Fruit fly (Drosophila melanogaster) S2 (cell line): ENCODE data around the gene CG4793.
A peak's percentile ranks its signal among the peaks of the same experiment; 100 is the strongest.

Experiments used
- CG8478 ChIP-seq: fragments of >200 bp; optimal IDR thresholded peaks from 2 replicates; lab custom pipeline; 2018
- CTCF ChIP-seq, 2 experiments: fragments of >200 bp; optimal IDR thresholded peaks; 2 replicates each; lab custom pipeline; 2018

Gene CG4793

DNA sequence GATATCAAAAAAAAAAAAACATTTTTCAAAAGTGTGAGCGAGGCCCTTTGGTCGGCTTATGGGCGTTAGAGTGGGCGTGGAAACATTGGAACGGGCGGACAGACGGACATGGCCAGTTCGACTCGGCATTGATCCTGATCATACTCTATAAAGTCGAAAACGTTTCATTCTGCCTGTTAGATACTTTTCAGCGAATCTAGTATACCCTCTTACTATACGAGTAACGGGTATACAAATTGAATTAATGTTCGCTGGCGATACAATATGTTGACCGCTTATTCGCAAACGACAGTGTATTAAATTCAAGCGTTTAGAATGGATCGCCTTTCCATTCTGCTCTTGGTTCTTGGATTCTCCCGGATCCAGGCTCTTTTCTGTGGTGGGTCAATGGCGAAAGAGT lies at the start of gene CG4793:
Gene CG4793 (plus strand): TSS at position 301 of the 400 bp plus-strand sequence.
- TF ChIP-seq CTCF (optimal IDR thresholded peaks at IDR 0.05; lab: Kevin White, UChicago) (no peak), CG8478 (lab: Kevin White, UChicago) (no peak)

DNA sequence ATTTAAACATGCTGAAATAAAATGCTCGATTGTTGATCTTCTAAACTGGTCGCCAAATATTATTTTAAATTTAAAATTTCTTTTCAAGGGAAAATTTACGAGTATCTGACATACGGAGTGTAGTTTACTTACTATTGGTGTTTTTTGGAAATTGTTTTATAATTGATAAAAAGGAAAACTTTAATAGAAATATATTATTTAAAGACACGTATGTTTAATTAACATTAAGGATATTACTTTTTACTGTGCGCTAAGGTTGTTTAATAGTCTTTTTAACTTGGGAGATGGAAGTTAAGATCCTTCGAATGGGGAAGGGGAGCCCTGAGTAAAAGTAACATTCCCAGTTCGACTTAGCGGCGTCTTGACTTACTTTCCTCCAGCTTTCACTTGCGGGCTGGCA lies 43.1 kb upstream of the CG4793 start, which contains the start of gene CG7653:
Gene CG7653 (minus strand): TSS at position 101 of the 400 bp plus-strand sequence.
- TF ChIP-seq CTCF (optimal IDR thresholded peaks at IDR 0.05; lab: Kevin White, UChicago), result no peak
- TF ChIP-seq CG8478 (lab: Kevin White, UChicago), result no peak

DNA sequence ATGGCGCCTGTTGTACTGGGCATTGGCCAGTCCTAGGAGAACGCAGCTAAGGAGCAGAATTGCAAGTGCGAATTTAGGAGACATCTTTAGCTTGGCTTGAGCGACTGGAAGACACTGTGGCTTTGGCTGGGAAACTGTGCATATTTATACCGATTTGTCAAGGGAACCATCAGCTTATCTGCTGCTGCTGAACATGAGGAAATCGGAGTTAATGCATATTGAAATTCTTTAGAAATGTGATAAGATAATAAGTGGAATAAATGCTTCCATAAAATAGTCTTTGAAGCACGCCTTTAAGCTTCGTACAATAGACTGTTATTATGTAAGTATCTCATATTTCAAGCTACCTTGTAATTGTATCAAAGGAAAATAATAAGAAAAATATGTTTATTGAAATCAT lies 40.1 kb upstream of the CG4793 start, which contains the start of gene CG44475:
Gene CG44475 (minus strand): TSS at position 101 of the 400 bp plus-strand sequence.
- TF ChIP-seq CG8478 (lab: Kevin White, UChicago) (no peak), CTCF (optimal IDR thresholded peaks at IDR 0.05; lab: Kevin White, UChicago) (no peak)

dm6 chr2L:15886187-15886586 lies 37.0 kb upstream of the CG4793 start:
- no peak for TF ChIP-seq CTCF (optimal IDR thresholded peaks at IDR 0.05; lab: Kevin White, UChicago)
- TF ChIP-seq CG8478 (lab: Kevin White, UChicago), result no peak

DNA sequence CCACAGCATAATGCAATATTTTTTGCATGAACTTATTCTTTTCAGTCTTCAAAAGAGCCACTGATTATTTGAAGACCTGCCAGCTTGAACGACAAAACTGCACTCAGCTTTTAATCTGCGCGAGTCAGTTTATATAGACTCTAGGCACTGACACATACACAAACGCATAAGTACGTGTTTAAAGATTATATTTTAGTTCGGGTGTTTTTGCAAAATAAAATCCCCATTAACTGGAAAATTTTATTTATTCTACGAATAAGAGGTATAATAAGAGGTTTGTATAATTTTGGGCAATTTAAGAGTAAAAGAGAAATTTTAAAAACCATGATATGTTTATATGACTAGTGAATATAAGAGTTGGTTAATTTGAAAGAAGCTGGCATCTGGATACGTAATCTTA lies 29.5 kb upstream of the CG4793 start, which contains the start of gene Tep1:
Gene Tep1 (minus strand): TSS at position 101 of the 400 bp plus-strand sequence.
- TF ChIP-seq CTCF (optimal IDR thresholded peaks at IDR 0.05; lab: Kevin White, UChicago) (no peak), CG8478 (lab: Kevin White, UChicago) (no peak)

DNA sequence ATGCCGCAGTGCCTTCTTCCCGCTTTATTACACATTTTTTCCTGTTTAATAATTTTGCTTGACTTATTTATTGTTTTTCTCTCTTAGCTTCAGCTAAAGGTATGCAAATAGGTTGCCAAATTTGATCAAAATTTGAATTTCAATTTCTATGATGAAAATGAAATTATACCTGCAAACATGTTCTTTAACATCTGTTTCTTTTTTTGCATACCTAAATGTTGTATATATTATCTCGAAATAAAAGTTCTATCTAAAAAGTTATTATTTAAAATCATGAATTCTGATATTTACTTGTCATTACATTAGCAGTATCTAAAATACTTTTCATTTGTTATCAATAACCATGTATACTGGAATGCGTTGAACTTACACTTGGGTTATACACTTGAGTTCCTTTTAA lies 28.0 kb upstream of the CG4793 start, which contains the start of gene CG31735:
Gene CG31735 (plus strand): TSS at position 301 of the 400 bp plus-strand sequence.
- TF ChIP-seq CTCF (optimal IDR thresholded peaks at IDR 0.05; lab: Kevin White, UChicago) (no peak), CG8478 (lab: Kevin White, UChicago) (no peak)

DNA sequence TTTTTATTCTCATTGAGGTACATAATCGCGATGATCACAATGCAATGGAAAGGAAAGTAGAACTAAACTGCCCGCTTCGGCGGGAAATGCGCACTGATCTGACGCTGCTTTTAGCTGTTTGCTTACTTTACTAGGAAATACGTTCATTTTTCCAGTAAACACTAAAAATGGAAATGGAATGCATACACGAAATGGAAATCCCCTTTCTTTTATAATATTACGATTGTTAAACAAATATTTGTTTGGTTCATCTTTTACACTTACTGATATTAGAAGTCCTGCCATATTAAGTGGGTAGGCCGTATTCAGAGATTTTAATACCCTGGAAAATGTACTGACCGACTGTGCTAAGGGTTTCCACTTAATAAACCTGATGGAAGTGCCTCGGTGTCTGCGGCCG lies 22.8 kb upstream of the CG4793 start, which contains the start of gene CG31823:
Gene CG31823 (minus strand): TSS at position 101 of the 400 bp plus-strand sequence.
- TF ChIP-seq CG8478 (lab: Kevin White, UChicago) (no peak), CTCF (optimal IDR thresholded peaks at IDR 0.05; lab: Kevin White, UChicago) (no peak)

DNA sequence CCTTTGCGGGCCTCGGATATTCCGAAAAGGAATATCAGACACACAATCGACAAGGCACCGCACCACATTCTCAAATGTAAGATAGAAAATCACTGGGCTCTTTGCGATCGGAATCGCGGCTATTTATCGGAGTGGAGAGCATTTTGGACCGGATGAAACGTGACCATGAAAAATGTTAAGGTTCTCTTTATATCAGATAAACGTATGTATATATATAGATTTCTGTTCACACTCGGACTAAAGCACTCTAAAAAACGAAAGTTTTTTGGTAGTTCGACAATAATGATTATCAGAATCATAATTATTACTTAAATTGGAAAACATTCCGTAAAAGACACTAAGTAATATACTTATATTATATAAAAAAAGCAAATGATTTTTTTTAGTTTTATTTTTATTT lies 20.9 kb upstream of the CG4793 start, which contains the start of gene CG31821:
Gene CG31821 (minus strand): TSS at position 101 of the 400 bp plus-strand sequence.
- no peak for TF ChIP-seq CTCF (optimal IDR thresholded peaks at IDR 0.05; lab: Kevin White, UChicago)
- TF ChIP-seq CG8478 (lab: Kevin White, UChicago), result no peak

DNA sequence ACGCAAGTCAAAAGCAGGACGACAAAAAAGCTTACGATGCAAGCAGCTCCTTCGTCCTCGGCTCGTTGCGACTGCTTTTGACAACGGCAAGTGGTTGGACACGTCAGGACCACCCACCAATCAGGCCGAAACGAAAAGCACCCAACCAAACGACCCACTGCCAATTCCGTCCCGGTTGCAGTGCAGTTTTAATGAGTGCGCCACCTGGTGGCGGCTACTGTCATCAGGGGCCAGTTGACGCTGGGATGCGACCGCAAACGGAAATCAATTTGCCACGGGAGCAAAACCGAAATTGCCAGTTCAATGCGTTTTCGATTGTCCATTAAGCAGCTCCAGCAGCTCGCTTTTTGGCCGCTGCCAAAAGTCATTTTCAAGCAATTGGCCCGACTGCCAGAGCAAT lies 19.5 kb upstream of the CG4793 start:
- TF ChIP-seq CG8478 (lab: Kevin White, UChicago), result no peak
- TF ChIP-seq CTCF (optimal IDR thresholded peaks at IDR 0.05; lab: Kevin White, UChicago), result peak; percentile 81 to 86

dm6 chr2L:15907358-15907757 lies 15.8 kb upstream of the CG4793 start:
- TF ChIP-seq CTCF (optimal IDR thresholded peaks at IDR 0.05; lab: Kevin White, UChicago), result no peak
- TF ChIP-seq CG8478 (lab: Kevin White, UChicago), result no peak

- TF ChIP-seq CG8478 (lab: Kevin White, UChicago) (no peak), CTCF (optimal IDR thresholded peaks at IDR 0.05; lab: Kevin White, UChicago) (no peak)
Measured at dm6 chr2L:15908086-15908485, 15.1 kb upstream of the CG4793 start.

DNA sequence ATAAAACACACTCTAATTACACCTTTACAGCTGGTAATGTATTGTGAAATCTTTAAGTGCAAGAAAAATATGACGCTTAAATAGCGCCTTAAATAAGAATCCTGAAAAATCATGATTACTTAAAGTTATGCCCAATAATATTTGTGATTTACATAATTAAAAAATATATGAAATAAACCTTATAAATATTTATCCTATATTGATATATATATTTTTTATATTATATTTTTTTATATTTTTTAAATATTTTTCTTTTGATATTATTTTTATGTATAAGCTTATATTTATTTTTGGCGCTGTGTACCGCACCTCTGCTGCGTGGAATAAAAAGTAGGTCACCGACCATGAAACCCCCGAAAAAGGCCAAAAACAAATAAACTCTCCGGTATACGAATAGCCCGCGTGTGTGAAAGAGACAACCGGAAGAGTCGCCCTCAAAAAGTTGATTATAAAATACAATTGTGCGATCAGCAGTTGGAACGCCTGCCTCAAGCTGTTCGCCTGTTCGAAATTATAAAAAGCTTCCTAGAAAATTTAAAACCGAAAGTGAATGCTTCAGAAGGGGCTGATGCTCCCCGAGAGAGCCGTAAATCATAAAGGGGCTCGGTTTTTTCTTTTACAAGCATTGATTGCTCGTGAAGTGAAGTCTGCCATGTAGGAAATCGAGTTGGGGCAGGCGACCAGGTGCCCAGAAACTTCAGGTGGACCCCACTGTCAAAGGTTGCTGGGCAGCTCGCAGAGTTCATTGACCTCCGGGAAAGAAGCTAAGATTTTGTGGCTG lies 14.5 kb upstream of the CG4793 start:
- TF ChIP-seq CTCF (optimal IDR thresholded peaks at IDR 0.05; lab: Kevin White, UChicago), result no peak
- no peak for TF ChIP-seq CG8478 (lab: Kevin White, UChicago)

dm6 chr2L:15909277-15909674 lies 13.9 kb upstream of the CG4793 start:
- no peak for TF ChIP-seq CG8478 (lab: Kevin White, UChicago)

- TF ChIP-seq CTCF (optimal IDR thresholded peaks at IDR 0.05; lab: Kevin White, UChicago), result no peak
- no peak for TF ChIP-seq CG8478 (lab: Kevin White, UChicago)
Measured at dm6 chr2L:15909826-15910225, 13.4 kb upstream of the CG4793 start.

dm6 chr2L:15910937-15911590 lies 12.1 kb upstream of the CG4793 start:
- no peak for TF ChIP-seq CG8478 (lab: Kevin White, UChicago)
- no peak for TF ChIP-seq CTCF (optimal IDR thresholded peaks at IDR 0.05; lab: Kevin White, UChicago)
